Worm (Caenorhabditis elegans) whole organism, L3 larva: ENCODE data around the gene T26H5.9.

Experiments used
- R02D3.7 ChIP-seq: fragments of 150-350 bp; optimal IDR thresholded peaks from 2 replicates; lab custom pipeline; 2014; ENCODE audit warnings: missing biosample characterization, missing genetic modification characterization
- ZK546.5 ChIP-seq: sonication (generic microtip); optimal IDR thresholded peaks from 2 replicates; lab custom pipeline; 2017; ENCODE audit warnings: missing biosample characterization, missing genetic modification characterization
- aly-2 ChIP-seq: fragments of 150-350 bp; optimal IDR thresholded peaks from 2 replicates; lab custom pipeline; 2014; ENCODE audit warnings: missing biosample characterization, missing genetic modification characterization
- ama-1 ChIP-seq: fragments of 150-350 bp; optimal IDR thresholded peaks from 2 replicates; lab custom pipeline; 2018
- ceh-16 ChIP-seq: sonication (generic microtip); optimal IDR thresholded peaks from 2 replicates; lab custom pipeline; 2017; ENCODE audit warnings: missing biosample characterization, missing genetic modification characterization
- ceh-28 ChIP-seq: fragments of 150-350 bp; optimal IDR thresholded peaks from 2 replicates; lab custom pipeline; 2014; ENCODE audit warnings: missing biosample characterization, missing genetic modification reagents, missing genetic modification characterization
- ceh-82 ChIP-seq: fragments of 150-350 bp; optimal IDR thresholded peaks from 2 replicates; lab custom pipeline; 2014; ENCODE audit warnings: missing biosample characterization, missing genetic modification characterization
- ceh-9 ChIP-seq: sonication (generic microtip); optimal IDR thresholded peaks from 2 replicates; lab custom pipeline; 2018; ENCODE audit warnings: missing biosample characterization, missing genetic modification characterization
- daf-12 ChIP-seq: fragments of 150-350 bp; optimal IDR thresholded peaks from 2 replicates; lab custom pipeline; 2014; ENCODE audit warnings: missing biosample characterization, missing genetic modification reagents, missing genetic modification characterization
- egl-27 ChIP-seq: sonication (generic microtip); optimal IDR thresholded peaks from 4 replicates; lab custom pipeline; 2017; ENCODE audit warnings: missing biosample characterization, missing genetic modification reagents, missing genetic modification characterization
- egl-5 ChIP-seq: fragments of 150-350 bp; optimal IDR thresholded peaks from 2 replicates; lab custom pipeline; 2017; ENCODE audit warnings: missing biosample characterization, missing genetic modification reagents, missing genetic modification characterization, inconsistent platforms
- elt-1 ChIP-seq: fragments of 150-350 bp; optimal IDR thresholded peaks from 2 replicates; lab custom pipeline; 2014; ENCODE audit warnings: missing biosample characterization, missing genetic modification characterization
- elt-2 ChIP-seq: sonication (generic microtip); optimal IDR thresholded peaks from 2 replicates; lab custom pipeline; 2016; ENCODE audit warnings: missing genetic modification reagents, mild to moderate bottlenecking, missing genetic modification characterization, missing compliant biosample characterization
- elt-3 ChIP-seq, 3 experiments: fragments of 150-350 bp in 1 of 3; sonication (generic microtip) in 2 of 3; optimal IDR thresholded peaks; 2 replicates in 2 of 3; 4 replicates in 1 of 3; lab custom pipeline; 2014 to 2017; ENCODE audit warnings: missing biosample characterization in 3 of 3, missing genetic modification characterization in 3 of 3
- eor-1 ChIP-seq, 2 experiments: fragments of 150-350 bp; optimal IDR thresholded peaks; 2 replicates each; lab custom pipeline; 2014 to 2018; ENCODE audit warnings: missing biosample characterization in 2 of 2, missing genetic modification characterization in 2 of 2
- fkh-10 ChIP-seq: sonication (generic microtip); optimal IDR thresholded peaks from 2 replicates; lab custom pipeline; 2017; ENCODE audit warnings: missing biosample characterization, missing genetic modification reagents, missing genetic modification characterization
- fkh-2 ChIP-seq: fragments of 150-350 bp; optimal IDR thresholded peaks from 2 replicates; lab custom pipeline; 2014; ENCODE audit warnings: missing biosample characterization, missing genetic modification reagents, missing genetic modification characterization
- fos-1 ChIP-seq: fragments of 150-350 bp; optimal IDR thresholded peaks from 2 replicates; lab custom pipeline; 2014; ENCODE audit warnings: missing biosample characterization, missing genetic modification characterization
- hmg-11 ChIP-seq: sonication (generic microtip); optimal IDR thresholded peaks from 2 replicates; lab custom pipeline; 2016; ENCODE audit warnings: missing genetic modification characterization, missing compliant biosample characterization
- jun-1 ChIP-seq: fragments of 150-350 bp; optimal IDR thresholded peaks from 2 replicates; lab custom pipeline; 2014; ENCODE audit warnings: missing biosample characterization, missing genetic modification reagents, missing genetic modification characterization
- lin-15B ChIP-seq: fragments of 150-350 bp; optimal IDR thresholded peaks from 2 replicates; lab custom pipeline; 2014; ENCODE audit warnings: missing biosample characterization, missing genetic modification characterization
- lin-39 ChIP-seq: fragments of 150-350 bp; optimal IDR thresholded peaks from 2 replicates; lab custom pipeline; 2018; ENCODE audit warnings: missing biosample characterization, missing genetic modification reagents, missing genetic modification characterization
- lsy-12 ChIP-seq: sonication (generic microtip); optimal IDR thresholded peaks from 2 replicates; lab custom pipeline; 2016; ENCODE audit warnings: mild to moderate bottlenecking, missing genetic modification characterization, missing compliant biosample characterization
- mdl-1 ChIP-seq: fragments of 150-350 bp; optimal IDR thresholded peaks from 2 replicates; lab custom pipeline; 2014; ENCODE audit warnings: missing biosample characterization, missing genetic modification characterization
- nfya-1 ChIP-seq: sonication (generic microtip); optimal IDR thresholded peaks from 2 replicates; lab custom pipeline; 2017; ENCODE audit warnings: missing genetic modification characterization, mild to moderate bottlenecking, missing compliant biosample characterization, antibody characterized with exemption, moderate library complexity; ENCODE audit not compliant: insufficient read depth
- nhr-23 ChIP-seq: fragments of 150-350 bp; optimal IDR thresholded peaks from 2 replicates; lab custom pipeline; 2014; ENCODE audit warnings: missing biosample characterization, missing genetic modification reagents, missing genetic modification characterization
- nhr-237 ChIP-seq: fragments of 150-350 bp; optimal IDR thresholded peaks from 2 replicates; lab custom pipeline; 2014; ENCODE audit warnings: missing biosample characterization, missing genetic modification characterization
- nhr-25 ChIP-seq: sonication (generic microtip); optimal IDR thresholded peaks from 2 replicates; lab custom pipeline; 2017; ENCODE audit warnings: missing biosample characterization, missing genetic modification characterization
- nhr-28 ChIP-seq: fragments of 150-350 bp; optimal IDR thresholded peaks from 2 replicates; lab custom pipeline; 2014; ENCODE audit warnings: missing biosample characterization, missing genetic modification characterization
- nhr-43 ChIP-seq: sonication (generic microtip); optimal IDR thresholded peaks from 2 replicates; lab custom pipeline; 2016; ENCODE audit warnings: mild to moderate bottlenecking, missing genetic modification characterization, missing compliant biosample characterization; ENCODE audit not compliant: poor library complexity, severe bottlenecking
- nhr-67 ChIP-seq: fragments of 150-350 bp; optimal IDR thresholded peaks from 2 replicates; lab custom pipeline; 2014; ENCODE audit warnings: missing biosample characterization, missing genetic modification characterization
- nhr-77 ChIP-seq: fragments of 150-350 bp; optimal IDR thresholded peaks from 2 replicates; lab custom pipeline; 2014; ENCODE audit warnings: missing biosample characterization, missing genetic modification characterization
- pha-4 ChIP-seq: fragments of 150-350 bp; optimal IDR thresholded peaks from 2 replicates; lab custom pipeline; 2014; ENCODE audit warnings: missing biosample characterization, missing genetic modification reagents, missing genetic modification characterization
- pqm-1 ChIP-seq: fragments of 150-350 bp; optimal IDR thresholded peaks from 2 replicates; lab custom pipeline; 2017; ENCODE audit warnings: missing biosample characterization, missing genetic modification characterization, inconsistent platforms
- sea-2 ChIP-seq: fragments of 150-350 bp; sonication (generic microtip); optimal IDR thresholded peaks from 4 replicates; lab custom pipeline; 2014; ENCODE audit warnings: missing biosample characterization, missing genetic modification reagents, missing genetic modification characterization
- skn-1 ChIP-seq: fragments of 150-350 bp; optimal IDR thresholded peaks from 2 replicates; lab custom pipeline; 2014; ENCODE audit warnings: missing biosample characterization, missing genetic modification characterization
- snpc-4 ChIP-seq: fragments of 150-350 bp; optimal IDR thresholded peaks from 2 replicates; lab custom pipeline; 2014; ENCODE audit warnings: missing biosample characterization, missing genetic modification characterization
- tbx-2 ChIP-seq: sonication (generic microtip); optimal IDR thresholded peaks from 2 replicates; lab custom pipeline; 2016; ENCODE audit warnings: mild to moderate bottlenecking, missing genetic modification characterization, missing compliant biosample characterization
- unc-39 ChIP-seq: sonication (generic microtip); optimal IDR thresholded peaks from 4 replicates; lab custom pipeline; 2017; ENCODE audit warnings: missing biosample characterization, missing genetic modification characterization
- unc-62 ChIP-seq: fragments of 150-350 bp; sonication (generic microtip); optimal IDR thresholded peaks from 4 replicates; lab custom pipeline; 2014; ENCODE audit warnings: missing biosample characterization, missing genetic modification reagents, missing genetic modification characterization
- zag-1 ChIP-seq: fragments of 150-350 bp; optimal IDR thresholded peaks from 2 replicates; lab custom pipeline; 2014; ENCODE audit warnings: missing biosample characterization, missing genetic modification characterization
- ztf-11 ChIP-seq: fragments of 150-350 bp; optimal IDR thresholded peaks from 2 replicates; lab custom pipeline; 2014; ENCODE audit warnings: missing biosample characterization, missing genetic modification characterization
- ztf-4 ChIP-seq: fragments of 150-350 bp; optimal IDR thresholded peaks from 2 replicates; lab custom pipeline; 2014; ENCODE audit warnings: missing biosample characterization, missing genetic modification characterization

The T26H5.9 gene

DNA sequence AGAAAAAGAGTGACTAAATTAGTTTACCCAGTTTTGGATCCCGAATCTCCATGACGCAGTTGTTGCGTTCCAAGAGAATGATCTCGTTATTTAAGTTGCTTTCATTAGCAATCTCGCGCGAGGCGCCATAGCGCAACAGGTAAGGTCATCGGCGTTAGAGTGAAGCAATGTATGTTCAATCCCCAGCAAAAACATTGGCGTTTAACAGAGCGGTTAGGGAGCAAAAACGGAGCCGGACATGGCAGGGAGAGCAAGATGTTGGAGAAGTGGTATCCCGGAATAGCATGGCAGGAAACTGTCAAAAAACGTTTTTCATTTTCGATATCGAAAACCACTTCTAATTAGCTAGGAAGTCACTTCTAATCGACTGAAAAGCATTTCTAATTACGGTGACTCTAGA, 9.6 kb downstream of the T26H5.9 start:
- TF ChIP-seq lin-39 (tag; lab: Kevin White, UChicago) (no peak), lin-15B (tag; lab: Kevin White, UChicago) (no peak), nhr-43 (tag; lab: Kevin White, UChicago) (peak; percentile 31), nhr-237 (tag; lab: Kevin White, UChicago) (no peak), pqm-1 (tag; lab: Kevin White, UChicago) (no peak)

- no peak for TF ChIP-seq eor-1 (tag; optimal IDR thresholded peaks at IDR 0.05; lab: Kevin White, UChicago)
- no peak for TF ChIP-seq aly-2 (tag; lab: Kevin White, UChicago)
- TF ChIP-seq lin-15B (tag; lab: Kevin White, UChicago): no peak
- no peak for TF ChIP-seq snpc-4 (tag; lab: Kevin White, UChicago)
- TF ChIP-seq nhr-28 (tag; lab: Kevin White, UChicago): no peak
- TF ChIP-seq daf-12 (tag; lab: Kevin White, UChicago): no peak
Observed at ce11 chrV:15459088-15459487, 14.4 kb downstream of the T26H5.9 start, which contains the start of gene str-71. str-71 (minus strand) TSS chrV:15459188.

ce11 chrV:15464402-15464801, 19.7 kb downstream of the T26H5.9 start, which contains the start of gene rocf-1:
rocf-1 (minus strand) TSS chrV:15464502.
- TF ChIP-seq ceh-9 (tag; lab: Kevin White, UChicago) (no peak), unc-62 (GFP tag; lab: Kevin White, UChicago) (no peak), elt-2 (tag; lab: Kevin White, UChicago) (no peak), nhr-237 (tag; lab: Kevin White, UChicago) (no peak), unc-39 (tag; lab: Kevin White, UChicago) (no peak), egl-5 (tag; lab: Kevin White, UChicago) (no peak), eor-1 (tag; optimal IDR thresholded peaks at IDR 0.05; lab: Kevin White, UChicago) (no peak), nhr-23 (tag; lab: Kevin White, UChicago) (no peak), fkh-2 (tag; lab: Kevin White, UChicago) (no peak)

- TF ChIP-seq nhr-237 (tag; lab: Kevin White, UChicago) (no peak), unc-39 (tag; lab: Kevin White, UChicago) (no peak), fos-1 (tag; lab: Kevin White, UChicago) (peak; percentile 83), ceh-9 (tag; lab: Kevin White, UChicago) (no peak), ama-1 (lab: Kevin White, UChicago) (no peak), snpc-4 (tag; lab: Kevin White, UChicago) (peak; percentile 64), ceh-82 (peak; percentile 40), hmg-11 (tag; lab: Kevin White, UChicago) (peak; percentile 56), jun-1 (tag; lab: Kevin White, UChicago) (peak; percentile 90), nhr-77 (tag; lab: Kevin White, UChicago) (peak; percentile 70), elt-2 (tag; lab: Kevin White, UChicago) (peak; percentile 85), nhr-43 (tag; lab: Kevin White, UChicago) (peak; percentile 76), pqm-1 (tag; lab: Kevin White, UChicago) (peak; percentile 68), ztf-4 (no peak), ztf-11 (tag; lab: Kevin White, UChicago) (no peak), elt-1 (no peak), lin-15B (tag; lab: Kevin White, UChicago) (peak; percentile 67), aly-2 (tag; lab: Kevin White, UChicago) (no peak), daf-12 (tag; lab: Kevin White, UChicago) (no peak), nhr-25 (tag; lab: Kevin White, UChicago) (peak; percentile 77), fkh-2 (tag; lab: Kevin White, UChicago) (no peak), egl-27 (tag; lab: Kevin White, UChicago) (peak; percentile 82), unc-62 (GFP tag; lab: Kevin White, UChicago) (no peak), ceh-28 (tag; lab: Kevin White, UChicago) (no peak), ceh-16 (tag; lab: Kevin White, UChicago) (no peak), nhr-67 (tag; lab: Kevin White, UChicago) (no peak), skn-1 (tag; lab: Kevin White, UChicago) (peak; percentile 70), nfya-1 (tag; lab: Kevin White, UChicago) (no peak), mdl-1 (tag; lab: Kevin White, UChicago) (peak; percentile 11), ZK546.5 (tag; lab: Kevin White, UChicago) (no peak), R02D3.7 (tag; lab: Kevin White, UChicago) (peak; percentile 54), lsy-12 (tag; lab: Kevin White, UChicago) (peak; percentile 71), pha-4 (tag; lab: Kevin White, UChicago) (no peak), tbx-2 (peak; percentile 85), egl-5 (tag; lab: Kevin White, UChicago) (no peak), elt-3 (tag; optimal IDR thresholded peaks at IDR 0.05; lab: Kevin White, UChicago) (peak in 1 of 3 experiments; percentile 76), fkh-10 (no peak), eor-1 (tag; optimal IDR thresholded peaks at IDR 0.05; lab: Kevin White, UChicago) (no peak), sea-2 (GFP tag; lab: Kevin White, UChicago) (no peak), zag-1 (tag; lab: Kevin White, UChicago) (no peak)
Observed at ce11 chrV:15465032-15465727, 20.5 kb downstream of the T26H5.9 start, which contains the start of gene pqn-71. pqn-71 (plus strand) TSS chrV:15465677.
